Fruit fly (Drosophila melanogaster): ENCODE measurements around the gene axo.

axo gene

DNA sequence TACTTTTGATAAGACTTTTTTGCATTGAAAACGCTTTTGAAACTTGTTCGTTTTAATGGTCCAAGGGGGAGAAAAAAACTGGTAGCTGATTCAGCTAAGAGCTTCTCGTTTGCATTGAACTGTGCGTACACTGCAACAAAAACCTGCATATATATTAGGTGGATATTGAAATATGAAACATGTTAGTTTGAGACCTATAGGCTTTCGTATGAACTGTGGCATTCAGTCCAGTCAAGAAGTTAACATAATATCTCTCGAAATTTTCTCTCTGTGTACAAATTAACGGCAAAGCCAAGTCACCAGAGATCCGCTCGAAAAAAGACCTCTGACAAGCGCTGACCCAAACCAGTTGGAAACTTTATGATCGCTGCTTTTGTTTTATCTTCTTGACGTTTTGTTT is 10.9 kb upstream of the axo start:
- no peak for TF ChIP-seq insv (optimal IDR thresholded peaks at IDR 0.05)
- no peak for TF ChIP-seq h (optimal IDR thresholded peaks at IDR 0.05)
- TF ChIP-seq ttk (optimal IDR thresholded peaks at IDR 0.05) = no peak
- no peak for TF ChIP-seq Sin3A (optimal IDR thresholded peaks at IDR 0.05)
- TF ChIP-seq psq (optimal IDR thresholded peaks at IDR 0.05) = no peak
- no peak for TF ChIP-seq Myc (optimal IDR thresholded peaks at IDR 0.05)

- TF ChIP-seq insv (optimal IDR thresholded peaks at IDR 0.05) (no peak), ttk (optimal IDR thresholded peaks at IDR 0.05) (no peak), Sin3A (optimal IDR thresholded peaks at IDR 0.05) (no peak), h (optimal IDR thresholded peaks at IDR 0.05) (no peak), Myc (optimal IDR thresholded peaks at IDR 0.05) (no peak), psq (optimal IDR thresholded peaks at IDR 0.05) (no peak)
Measured at dm6 chr3L:4697301-4697700, 10.2 kb upstream of the axo start, which contains the start of gene CG13713. TSS of gene CG13713 (plus strand) at chr3L:4697601.

dm6 chr3L:4696380-4696779 is 9.3 kb upstream of the axo start:
- no peak for TF ChIP-seq insv (optimal IDR thresholded peaks at IDR 0.05)
- no peak for TF ChIP-seq h (optimal IDR thresholded peaks at IDR 0.05)
- no peak for TF ChIP-seq Sin3A (optimal IDR thresholded peaks at IDR 0.05)
- no peak for TF ChIP-seq psq (optimal IDR thresholded peaks at IDR 0.05)
- no peak for TF ChIP-seq ttk (optimal IDR thresholded peaks at IDR 0.05)
- TF ChIP-seq Myc (optimal IDR thresholded peaks at IDR 0.05) = no peak

dm6 chr3L:4694823-4695222 is 7.7 kb upstream of the axo start, which contains the start of gene CG15876:
TSS of gene CG15876 (minus strand) at chr3L:4694845.
- TF ChIP-seq h (optimal IDR thresholded peaks at IDR 0.05) (no peak), ttk (optimal IDR thresholded peaks at IDR 0.05) (no peak), Sin3A (optimal IDR thresholded peaks at IDR 0.05) (no peak), insv (optimal IDR thresholded peaks at IDR 0.05) (no peak)

DNA sequence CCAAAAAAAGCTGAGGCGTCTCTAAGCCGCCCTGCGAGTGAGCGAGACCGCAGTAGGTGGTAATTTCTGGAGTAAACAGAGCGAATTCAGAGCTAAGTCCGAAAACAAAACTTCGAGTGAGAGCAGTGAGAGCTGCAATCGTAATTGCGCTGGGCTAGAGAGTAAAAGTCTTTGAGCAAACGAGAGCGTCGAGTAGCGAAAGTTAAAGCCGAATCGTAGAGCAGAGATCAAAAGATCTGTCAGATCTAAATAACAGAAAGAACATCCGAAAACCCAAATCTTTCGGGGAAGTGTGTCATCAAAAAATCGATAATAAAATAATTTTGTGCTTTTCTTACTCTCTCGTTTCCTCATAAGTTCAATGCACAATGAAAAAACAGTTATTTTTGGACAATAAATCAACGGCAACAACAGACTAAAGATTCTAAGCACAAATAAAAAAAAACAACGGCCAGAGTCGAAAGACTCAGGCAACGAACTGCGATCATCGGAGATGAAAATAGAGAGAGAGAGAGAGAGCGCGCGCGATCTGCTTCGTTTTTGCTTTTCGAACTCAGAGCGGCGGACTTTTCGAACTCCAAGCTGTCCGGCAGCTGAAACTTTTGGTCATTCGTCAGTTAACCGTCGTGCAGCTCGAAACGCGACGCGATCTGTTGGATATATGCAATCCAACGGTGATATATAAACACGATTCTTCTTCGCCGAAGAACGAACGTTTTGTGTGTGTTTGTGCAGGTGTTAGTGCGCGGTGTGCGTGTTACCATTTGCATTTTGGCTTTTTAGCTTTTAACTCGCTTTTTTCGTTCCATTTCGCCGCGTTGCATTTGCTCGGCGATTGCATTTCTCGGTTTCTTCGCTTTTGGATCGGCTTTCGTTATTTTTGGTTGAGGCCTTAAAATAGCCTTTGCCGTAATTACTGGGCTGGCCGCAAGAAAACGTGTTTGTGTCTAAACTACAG is 5.3 kb upstream of the axo start, which contains the start of gene RhoGEF64C:
RhoGEF64C (plus strand) TSS at position 607 of the 958 bp plus-strand sequence.
- no peak for TF ChIP-seq ttk (optimal IDR thresholded peaks at IDR 0.05)
- TF ChIP-seq h (optimal IDR thresholded peaks at IDR 0.05) = no peak

dm6 chr3L:4691775-4692174 is 4.7 kb upstream of the axo start:
- TF ChIP-seq Myc (optimal IDR thresholded peaks at IDR 0.05) (no peak), h (optimal IDR thresholded peaks at IDR 0.05) (no peak), insv (optimal IDR thresholded peaks at IDR 0.05) (no peak), ttk (optimal IDR thresholded peaks at IDR 0.05) (no peak), psq (optimal IDR thresholded peaks at IDR 0.05) (no peak), Sin3A (optimal IDR thresholded peaks at IDR 0.05) (no peak)

DNA sequence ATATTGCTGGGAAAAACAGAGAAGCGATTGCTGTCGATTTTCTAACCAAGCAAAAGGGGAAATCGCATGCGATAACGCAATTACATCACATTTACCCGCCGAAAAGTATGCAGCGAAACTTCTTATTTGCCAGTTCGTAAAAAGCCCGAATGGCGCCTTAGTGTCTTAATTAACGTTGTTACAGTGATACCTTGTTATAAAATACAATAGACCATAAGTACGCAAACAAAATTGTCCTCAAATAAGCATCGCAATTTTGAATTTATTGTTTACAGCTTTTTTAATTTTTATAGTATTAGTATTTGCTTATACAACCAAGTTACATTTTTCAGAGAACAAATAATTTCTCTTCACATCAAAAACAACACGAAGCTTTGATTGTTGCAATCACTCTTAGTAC is 3.6 kb upstream of the axo start:
- no peak for TF ChIP-seq h (optimal IDR thresholded peaks at IDR 0.05)
- TF ChIP-seq ttk (optimal IDR thresholded peaks at IDR 0.05) = no peak
- TF ChIP-seq insv (optimal IDR thresholded peaks at IDR 0.05) = no peak
- TF ChIP-seq Myc (optimal IDR thresholded peaks at IDR 0.05) = no peak
- TF ChIP-seq psq (optimal IDR thresholded peaks at IDR 0.05) = no peak
- TF ChIP-seq Sin3A (optimal IDR thresholded peaks at IDR 0.05) = no peak

- TF ChIP-seq h (optimal IDR thresholded peaks at IDR 0.05) (no peak), psq (optimal IDR thresholded peaks at IDR 0.05) (no peak), Myc (optimal IDR thresholded peaks at IDR 0.05) (no peak), Sin3A (optimal IDR thresholded peaks at IDR 0.05) (no peak), ttk (optimal IDR thresholded peaks at IDR 0.05) (no peak), insv (optimal IDR thresholded peaks at IDR 0.05) (no peak)
Measured at dm6 chr3L:4689970-4690369, 2.9 kb upstream of the axo start, which contains the start of gene CG18418. TSS of gene CG18418 (minus strand) at chr3L:4690070.

- no peak for TF ChIP-seq ttk (optimal IDR thresholded peaks at IDR 0.05)
- TF ChIP-seq psq (optimal IDR thresholded peaks at IDR 0.05) = no peak
- TF ChIP-seq Myc (optimal IDR thresholded peaks at IDR 0.05) = no peak
- TF ChIP-seq Sin3A (optimal IDR thresholded peaks at IDR 0.05) = no peak
- TF ChIP-seq insv (optimal IDR thresholded peaks at IDR 0.05) = no peak
- no peak for TF ChIP-seq h (optimal IDR thresholded peaks at IDR 0.05)
Measured at dm6 chr3L:4688674-4689073, 1.6 kb upstream of the axo start, which contains the start of gene CG7514. TSS of gene CG7514 (minus strand) at chr3L:4688774.

DNA sequence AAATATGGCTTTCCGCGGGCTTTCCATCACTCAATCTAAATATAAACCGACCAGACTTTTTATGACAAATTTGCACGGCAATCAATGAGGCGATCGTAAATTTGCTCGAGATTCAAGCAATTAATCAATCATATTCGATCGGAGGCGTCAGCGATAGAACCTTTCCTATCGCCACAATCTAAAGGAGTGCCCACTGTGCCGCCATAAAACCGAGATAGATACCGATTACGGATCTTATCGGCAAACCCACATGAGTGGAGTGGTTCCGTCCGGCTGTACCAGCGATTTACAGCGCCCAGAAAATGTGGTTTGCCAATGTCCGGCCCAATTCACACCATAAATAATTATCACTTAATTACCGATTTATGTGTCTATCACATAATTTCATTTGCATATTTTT is 508 bp downstream of the axo start:
- TF ChIP-seq h (optimal IDR thresholded peaks at IDR 0.05) (no peak), Myc (optimal IDR thresholded peaks at IDR 0.05) (no peak), psq (optimal IDR thresholded peaks at IDR 0.05) (no peak), ttk (optimal IDR thresholded peaks at IDR 0.05) (no peak), Sin3A (optimal IDR thresholded peaks at IDR 0.05) (no peak), insv (optimal IDR thresholded peaks at IDR 0.05) (no peak)

dm6 chr3L:4686050-4686449 is 1.1 kb downstream of the axo start:
- TF ChIP-seq insv (optimal IDR thresholded peaks at IDR 0.05) (no peak), psq (optimal IDR thresholded peaks at IDR 0.05) (no peak), Myc (optimal IDR thresholded peaks at IDR 0.05) (no peak), Sin3A (optimal IDR thresholded peaks at IDR 0.05) (no peak), ttk (optimal IDR thresholded peaks at IDR 0.05) (no peak), h (optimal IDR thresholded peaks at IDR 0.05) (no peak)

DNA sequence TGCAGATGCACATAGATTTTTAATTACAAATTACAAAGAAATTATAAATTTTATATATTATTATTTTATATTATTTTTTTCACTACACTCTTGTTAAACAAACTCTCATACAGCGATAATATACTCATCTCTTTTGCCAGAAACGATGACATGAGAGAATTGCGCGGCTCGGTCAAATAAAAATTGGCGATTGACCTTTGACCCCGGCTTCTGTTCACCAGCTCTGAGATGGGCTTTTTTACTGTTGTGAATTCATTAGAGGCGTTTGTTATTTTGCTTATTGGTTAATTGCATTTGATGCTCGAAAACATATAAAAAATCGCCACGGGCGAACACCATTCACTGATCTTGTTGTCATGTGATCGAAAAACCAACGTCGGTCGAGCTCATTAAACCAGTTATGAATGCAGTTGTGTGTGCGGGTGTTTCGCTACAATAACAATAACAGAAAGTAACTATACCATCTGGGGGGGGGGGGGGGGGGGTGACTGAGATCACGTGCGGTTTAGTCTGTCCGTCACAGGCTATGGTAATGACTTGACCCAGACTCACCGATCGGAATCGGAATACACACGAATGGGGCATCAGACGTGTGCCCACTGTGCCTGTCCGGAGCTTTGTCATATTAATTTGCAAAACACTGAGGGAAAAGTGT is 2.4 kb downstream of the axo start:
- TF ChIP-seq Sin3A (optimal IDR thresholded peaks at IDR 0.05) (no peak), h (optimal IDR thresholded peaks at IDR 0.05) (no peak), insv (optimal IDR thresholded peaks at IDR 0.05) (no peak), Myc (optimal IDR thresholded peaks at IDR 0.05) (no peak), psq (optimal IDR thresholded peaks at IDR 0.05) (no peak), ttk (optimal IDR thresholded peaks at IDR 0.05) (no peak)
